Worm (Caenorhabditis elegans): ENCODE data around the gene R02D5.9.

ce11 chrV:14530813-14531212 lies 19.9 kb upstream of the R02D5.9 start, which contains the start of gene kcnl-4:
- TF ChIP-seq ama-1 (optimal IDR thresholded peaks at IDR 0.05): no peak
- no peak for TF ChIP-seq ets-7 (tag; optimal IDR thresholded peaks at IDR 0.05)
- TF ChIP-seq pes-1 (GFP tag; IDR thresholded peaks at IDR 0.05): no peak
- no peak for TF ChIP-seq hmbx-1 (tag; optimal IDR thresholded peaks at IDR 0.05)
- TF ChIP-seq sea-1 (GFP tag; conservative IDR thresholded peaks at IDR 0.05): no peak
- TF ChIP-seq tbx-11 (GFP tag; IDR thresholded peaks at IDR 0.05): no peak
- no peak for TF ChIP-seq ceh-36 (tag; optimal IDR thresholded peaks at IDR 0.05)
- TF ChIP-seq aly-1 (tag; optimal IDR thresholded peaks at IDR 0.05): no peak
- TF ChIP-seq F13C5.2 (tag; optimal IDR thresholded peaks at IDR 0.05): no peak

All from whole organism, early embryonic.